Fruit fly (Drosophila melanogaster) S2 (cell line): ENCODE data around the gene Elys.

ENCODE experiments used
- CG8478 ChIP-seq: fragments of >200 bp; optimal IDR thresholded peaks from 2 replicates; lab custom pipeline; 2018
- CTCF ChIP-seq, 2 experiments: fragments of >200 bp; optimal IDR thresholded peaks; 2 replicates each; lab custom pipeline; 2018

Gene Elys

DNA sequence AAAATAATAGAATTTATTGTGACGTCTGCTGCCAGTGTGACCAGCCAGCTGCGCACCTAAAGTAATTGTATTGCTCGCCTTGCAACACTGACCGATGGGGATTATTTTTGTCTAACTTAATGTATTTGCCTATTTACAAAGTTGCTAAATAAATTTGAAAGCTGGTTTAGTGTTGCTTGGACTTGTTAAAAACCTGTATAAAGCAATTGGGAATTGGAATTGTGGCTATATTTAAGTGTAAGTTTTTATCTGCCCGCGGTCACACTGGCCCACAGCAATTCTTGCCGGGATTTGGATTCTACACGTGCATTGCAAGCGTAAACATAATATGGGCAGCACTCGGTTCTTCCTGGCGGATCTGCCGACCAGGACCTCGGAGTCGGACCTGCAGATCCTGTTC lies 52.0 kb downstream of the Elys start, which contains the start of the genes CG14230 and CG14232:
Gene CG14230, plus strand, starts transcription at position 94 of the 400 bp plus-strand sequence.
Gene CG14232, minus strand, starts transcription at position 177 of the 400 bp plus-strand sequence.
- TF ChIP-seq CG8478 (lab: Kevin White, UChicago) (no peak), CTCF (optimal IDR thresholded peaks at IDR 0.05; lab: Kevin White, UChicago) (no peak)
